Worm (Caenorhabditis elegans): ENCODE data around the gene T26H5.10.

DNA sequence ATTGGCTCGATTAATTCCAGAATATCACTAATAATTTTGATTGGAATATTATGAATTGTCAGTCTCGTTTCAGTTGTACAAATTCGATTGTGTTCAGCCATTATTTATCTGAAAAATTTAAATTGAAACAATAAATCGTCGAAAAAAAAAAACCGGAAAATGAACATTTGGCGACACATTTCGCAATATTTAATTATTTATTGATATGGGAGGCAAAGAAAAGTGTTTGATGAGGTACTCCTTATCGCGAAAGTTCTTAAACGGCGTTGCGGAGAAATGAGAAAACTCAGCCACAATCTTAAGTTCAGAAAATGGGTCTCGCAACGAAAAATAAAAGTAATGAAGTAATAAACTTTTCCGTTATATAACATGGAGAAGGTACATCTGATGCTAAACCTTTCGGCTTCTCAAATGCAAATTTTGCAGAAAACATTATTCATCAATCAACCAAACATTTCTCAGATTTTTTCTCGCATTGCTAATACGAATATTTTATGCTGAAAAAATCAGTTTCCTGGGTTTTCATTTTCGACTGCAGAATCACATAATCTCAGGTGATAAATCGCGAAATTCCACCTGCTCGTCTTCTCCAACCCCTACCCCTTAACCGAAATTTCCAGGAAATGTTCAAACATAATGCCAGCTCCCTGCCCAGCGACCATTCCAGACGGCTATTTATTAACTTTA, 43.8 kb downstream of the T26H5.10 start, which contains the start of the genes T06E6.15 and sri-7:
- no peak for TF ChIP-seq nhr-19 (GFP tag; conservative IDR thresholded peaks at IDR 0.05)
- TF ChIP-seq unc-30 (tag; optimal IDR thresholded peaks at IDR 0.05) = no peak
- no peak for TF ChIP-seq aha-1 (tag; optimal IDR thresholded peaks at IDR 0.05)
- TF ChIP-seq xbp-1 (tag; optimal IDR thresholded peaks at IDR 0.05) = no peak
- TF ChIP-seq mep-1 (tag; optimal IDR thresholded peaks at IDR 0.05) = no peak
- TF ChIP-seq ztf-4 (tag; optimal IDR thresholded peaks at IDR 0.05) = no peak
- TF ChIP-seq snpc-4 (tag; optimal IDR thresholded peaks at IDR 0.05) = no peak
- TF ChIP-seq lin-15B (tag; optimal IDR thresholded peaks at IDR 0.05) = no peak
- no peak for TF ChIP-seq ceh-82 (tag; optimal IDR thresholded peaks at IDR 0.05)
- TF ChIP-seq skn-1 (tag; optimal IDR thresholded peaks at IDR 0.05) = no peak
- no peak for TF ChIP-seq ztf-11 (tag; optimal IDR thresholded peaks at IDR 0.05)
- TF ChIP-seq lir-3 (tag; optimal IDR thresholded peaks at IDR 0.05; ENCODE audit: poor library complexity) = no peak
- no peak for TF ChIP-seq zip-4 (GFP tag; optimal IDR thresholded peaks at IDR 0.05)

Measured in whole organism, L1 larva.